Fruit fly (Drosophila melanogaster) ovary, adult (tissue): ENCODE measurements around the gene CG8671.

ENCODE experiments used
- CG17801 ChIP-seq: fragments of 200-800 bp; optimal IDR thresholded peaks from 2 replicates; lab custom pipeline; 2019; ENCODE audit warnings: missing biosample characterization, mild to moderate bottlenecking, missing genetic modification characterization, moderate library complexity; ENCODE audit not compliant: partially characterized antibody

CG8671 gene

dm6 chr2L:21242369-21242768, 20.4 kb upstream of the CG8671 start:
- TF ChIP-seq CG17801 (GFP tag; lab: Kevin White, UChicago) = no peak

- TF ChIP-seq CG17801 (GFP tag; lab: Kevin White, UChicago) = no peak
Measured at dm6 chr2L:21243964-21244466, 18.7 kb upstream of the CG8671 start.

dm6 chr2L:21245093-21245736, 17.5 kb upstream of the CG8671 start:
- TF ChIP-seq CG17801 (GFP tag; lab: Kevin White, UChicago) = no peak

DNA sequence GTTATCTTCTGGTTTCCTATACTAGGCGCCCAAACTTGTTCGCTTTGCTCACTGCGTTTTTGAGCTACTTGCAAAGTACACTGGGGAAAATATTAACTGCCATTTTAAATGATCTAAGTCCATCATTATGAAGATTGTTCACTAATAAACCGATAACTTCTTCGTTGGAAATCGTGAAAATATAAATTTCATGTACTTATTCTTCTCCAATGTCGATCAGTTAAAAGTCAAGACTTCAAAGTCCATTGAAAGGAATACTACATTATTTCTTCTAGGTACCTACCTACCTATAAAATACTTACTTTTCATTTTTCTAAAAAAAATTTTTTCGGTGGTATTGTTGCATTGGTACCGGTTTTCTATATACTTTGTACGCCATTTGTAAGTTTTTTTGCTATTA, 16.1 kb upstream of the CG8671 start:
- no peak for TF ChIP-seq CG17801 (GFP tag; lab: Kevin White, UChicago)

DNA sequence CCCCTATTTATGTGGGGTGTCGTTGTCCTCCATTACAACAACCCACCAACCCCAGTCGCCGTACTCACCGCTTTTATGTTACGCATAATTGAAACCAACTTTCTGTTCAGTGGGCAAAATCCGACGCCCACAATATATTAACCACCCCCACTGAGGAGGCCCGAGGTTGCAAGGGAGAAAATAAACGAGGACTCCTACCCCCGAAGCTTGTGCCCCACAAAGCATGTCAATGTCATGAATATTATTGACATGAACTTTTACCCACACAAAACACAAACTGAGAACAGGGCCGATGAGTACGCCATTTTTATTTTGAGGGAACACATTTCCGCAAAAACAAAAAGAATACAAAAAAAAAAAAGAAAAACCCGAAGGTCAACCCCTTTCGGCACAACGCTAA, 14.8 kb upstream of the CG8671 start:
- TF ChIP-seq CG17801 (GFP tag; lab: Kevin White, UChicago) = no peak

DNA sequence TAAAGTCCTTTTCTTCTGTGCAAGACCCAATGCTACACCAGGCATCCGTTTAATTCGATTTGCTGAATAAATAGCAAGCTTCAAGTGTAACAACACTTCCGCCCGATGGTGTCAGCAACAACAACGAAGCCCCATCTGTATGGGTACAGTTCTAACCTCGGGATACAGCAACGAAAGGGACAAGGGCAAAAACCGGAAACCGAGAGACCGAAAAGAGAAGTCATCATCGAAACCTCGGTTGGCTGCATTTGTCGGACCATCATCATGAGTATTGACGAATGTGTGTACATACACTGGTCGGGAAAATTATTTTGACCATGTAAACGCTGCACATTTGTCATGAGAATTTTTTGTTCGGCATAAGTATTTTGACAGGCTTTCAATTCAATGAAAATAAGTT, 13.9 kb upstream of the CG8671 start:
- TF ChIP-seq CG17801 (GFP tag; lab: Kevin White, UChicago) = no peak

- peak; percentile 32 for TF ChIP-seq CG17801 (GFP tag; lab: Kevin White, UChicago)
Measured at dm6 chr2L:21250519-21251336, 12.0 kb upstream of the CG8671 start.

DNA sequence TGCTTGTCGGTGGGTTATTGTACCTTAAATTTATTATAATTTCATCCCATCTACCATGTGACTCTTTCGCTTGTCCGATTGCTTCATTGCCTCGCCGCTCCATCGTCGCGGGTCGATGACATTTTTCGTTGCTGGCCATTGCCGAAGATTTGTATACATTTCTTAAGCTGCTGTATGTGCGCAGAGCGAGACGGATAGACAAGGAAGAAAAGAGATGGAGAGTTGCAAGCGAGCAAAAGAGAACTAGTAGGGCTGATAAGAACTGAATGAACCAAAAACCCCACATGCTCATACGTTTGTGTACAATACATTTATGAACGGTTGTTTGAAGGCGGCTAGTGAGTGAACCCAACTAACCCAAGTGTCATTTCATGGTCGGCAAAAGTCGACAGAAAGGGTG, 11.0 kb upstream of the CG8671 start:
- TF ChIP-seq CG17801 (GFP tag; lab: Kevin White, UChicago) = no peak

DNA sequence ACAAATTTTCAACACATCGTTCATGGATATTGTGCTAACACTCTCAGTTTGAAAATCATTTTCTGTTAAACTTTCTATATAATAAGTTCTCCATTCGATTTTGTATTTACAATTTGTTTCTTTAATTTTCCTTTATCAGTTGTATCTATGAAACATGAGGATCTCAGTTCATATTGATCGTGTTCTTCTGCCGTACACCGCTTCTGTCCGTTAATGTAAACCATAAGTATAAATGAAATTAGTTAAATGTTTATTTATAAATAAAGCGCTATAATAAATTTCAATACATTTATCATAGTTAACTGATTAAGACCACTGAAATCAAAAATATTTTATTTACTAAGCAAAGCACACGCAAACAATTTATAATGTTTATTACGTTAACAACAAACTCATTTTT, 3.7 kb upstream of the CG8671 start:
- TF ChIP-seq CG17801 (GFP tag; lab: Kevin White, UChicago) = no peak

- TF ChIP-seq CG17801 (GFP tag; lab: Kevin White, UChicago) = no peak
Measured at dm6 chr2L:21260869-21261268, 1.9 kb upstream of the CG8671 start.

DNA sequence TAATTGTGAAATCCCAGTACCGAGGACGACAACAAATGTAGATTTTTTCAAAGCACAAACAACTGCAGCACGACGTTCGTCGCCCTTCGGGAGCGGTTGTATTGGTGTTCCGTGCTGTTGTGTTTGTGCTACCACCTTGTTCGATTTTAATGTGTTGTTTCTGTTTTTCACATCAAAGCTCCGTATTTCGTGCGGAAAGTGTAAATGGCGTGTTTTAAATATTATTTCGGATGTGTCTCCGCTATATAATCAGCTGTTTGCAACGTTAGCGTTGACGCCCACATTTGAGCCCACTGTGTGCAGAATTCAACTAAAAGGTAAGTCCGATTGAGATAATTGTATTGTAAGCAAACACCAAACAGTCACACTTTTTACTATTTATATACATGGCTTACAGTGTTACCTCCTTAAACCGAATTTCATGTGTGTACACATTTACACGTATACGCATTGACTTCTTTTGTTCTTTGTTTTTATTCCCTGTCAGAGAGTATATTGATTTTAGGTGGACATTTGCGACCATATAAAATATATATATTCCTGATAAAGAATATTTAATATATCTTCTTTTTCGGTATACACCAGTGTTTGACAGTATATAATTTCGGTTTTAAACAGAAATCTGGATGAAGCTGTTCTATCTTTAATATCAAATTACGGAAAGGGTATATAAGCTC, 852 bp downstream of the CG8671 start:
- TF ChIP-seq CG17801 (GFP tag; lab: Kevin White, UChicago) = peak; percentile 29

DNA sequence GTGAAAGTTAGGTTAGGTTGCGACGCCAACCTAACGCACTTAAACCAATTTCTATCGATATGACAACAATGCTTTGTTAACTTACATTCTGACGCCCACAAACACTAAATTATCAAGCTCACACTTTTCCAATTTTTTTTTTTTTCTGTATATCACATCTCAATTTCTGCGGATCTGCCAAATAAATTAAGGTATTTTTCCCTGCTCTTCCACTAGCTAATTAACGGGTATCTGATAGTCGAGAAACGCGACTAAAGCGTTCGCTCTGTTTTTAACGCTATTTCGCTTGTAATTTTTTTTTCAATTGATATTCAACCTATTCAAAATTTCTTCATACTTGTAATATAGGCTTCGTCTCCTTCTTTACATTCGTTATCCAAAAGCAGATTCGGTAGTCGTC, 3.5 kb downstream of the CG8671 start:
- no peak for TF ChIP-seq CG17801 (GFP tag; lab: Kevin White, UChicago)

- TF ChIP-seq CG17801 (GFP tag; lab: Kevin White, UChicago) = no peak
Measured at dm6 chr2L:21268140-21268539, 5.4 kb downstream of the CG8671 start.

- TF ChIP-seq CG17801 (GFP tag; lab: Kevin White, UChicago) = no peak
Measured at dm6 chr2L:21289101-21289500, 26.3 kb downstream of the CG8671 start.

DNA sequence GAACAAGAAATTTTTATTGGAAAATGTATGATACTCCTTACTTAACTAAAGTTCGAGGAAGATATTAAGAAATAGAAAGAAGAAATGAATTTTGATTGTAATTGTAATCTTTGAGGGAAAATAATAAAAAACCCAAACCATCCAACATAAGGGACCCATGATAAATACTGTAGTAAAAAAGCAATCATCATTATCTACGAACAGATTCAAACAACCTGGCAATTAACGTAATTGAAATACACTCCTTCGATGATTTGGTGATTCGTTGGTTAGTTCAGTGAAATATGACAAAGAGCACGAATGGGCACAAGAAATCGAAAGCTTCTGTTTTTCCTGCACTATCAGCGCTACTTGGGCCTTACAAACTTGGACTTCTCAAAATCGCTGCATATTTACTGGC, 27.7 kb downstream of the CG8671 start, which contains the start of gene Gr39a:
Gene Gr39a (plus strand): TSS at position 301 of the 400 bp plus-strand sequence.
- no peak for TF ChIP-seq CG17801 (GFP tag; lab: Kevin White, UChicago)
